Fruit fly (Drosophila melanogaster) Kc167 (cell line): ENCODE results near the gene CG42811.

ENCODE experiments used
- Myc ChIP-seq: fragments of >200 bp; optimal IDR thresholded peaks from 2 replicates; lab custom pipeline; 2017; ENCODE audit warnings: missing external identifiers
- Sin3A ChIP-seq: fragments of >200 bp; optimal IDR thresholded peaks from 2 replicates; lab custom pipeline; 2018; ENCODE audit warnings: missing external identifiers
- h ChIP-seq: fragments of >200 bp; optimal IDR thresholded peaks from 3 replicates; lab custom pipeline; 2018; ENCODE audit warnings: missing external identifiers
- insv ChIP-seq: fragments of >200 bp; optimal IDR thresholded peaks from 3 replicates; lab custom pipeline; 2018; ENCODE audit warnings: missing external identifiers
- psq ChIP-seq: fragments of >200 bp; optimal IDR thresholded peaks from 2 replicates; lab custom pipeline; 2017; ENCODE audit warnings: missing external identifiers
- ttk ChIP-seq: sonication (Bioruptor generic); optimal IDR thresholded peaks from 2 replicates; lab custom pipeline; 2017; ENCODE audit warnings: missing external identifiers

CG42811 gene

dm6 chr3R:24362838-24363237 lies 4.2 kb downstream of the CG42811 start, which contains the start of gene CG33340:
Gene CG33340, plus strand, starts transcription at chr3R:24363138.
- TF ChIP-seq psq (lab: Kevin White, UChicago) (no peak), Myc (lab: Kevin White, UChicago) (no peak)

DNA sequence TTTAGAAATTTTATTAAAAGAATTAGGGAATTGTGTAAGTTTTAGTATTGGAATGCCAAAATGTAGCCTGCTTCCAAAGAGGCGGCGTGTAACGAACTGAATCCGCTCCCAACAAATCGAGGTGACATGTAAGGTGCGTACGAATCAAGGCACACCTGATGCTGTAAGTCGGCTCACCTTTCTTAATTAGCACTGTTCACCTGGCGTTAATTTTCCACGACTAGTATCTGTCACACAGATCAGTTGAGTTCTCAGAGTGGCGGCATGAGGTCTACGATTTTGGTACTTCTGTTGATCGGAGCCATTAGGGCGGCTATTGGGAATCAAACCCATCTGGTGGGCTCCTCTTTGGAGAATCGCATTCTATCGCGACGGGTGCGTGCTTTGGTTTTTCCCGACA lies 5.4 kb downstream of the CG42811 start, which contains the start of the genes CG5762 and CG33339:
Gene CG5762 (minus strand): TSS at position 101 of the 400 bp plus-strand sequence.
Gene CG33339 (plus strand): TSS at position 265 of the 400 bp plus-strand sequence.
- no peak for TF ChIP-seq Myc (lab: Kevin White, UChicago)

dm6 chr3R:24359957-24360356 lies 7.1 kb downstream of the CG42811 start, which contains the start of gene CG18528:
Gene CG18528, minus strand, starts transcription at chr3R:24360144.
- no peak for TF ChIP-seq ttk (lab: Kevin White, UChicago)
- TF ChIP-seq insv (lab: Kevin White, UChicago) = no peak
- no peak for TF ChIP-seq psq (lab: Kevin White, UChicago)
- no peak for TF ChIP-seq Myc (lab: Kevin White, UChicago)
- TF ChIP-seq h = no peak
- TF ChIP-seq Sin3A (lab: Kevin White, UChicago) = no peak

DNA sequence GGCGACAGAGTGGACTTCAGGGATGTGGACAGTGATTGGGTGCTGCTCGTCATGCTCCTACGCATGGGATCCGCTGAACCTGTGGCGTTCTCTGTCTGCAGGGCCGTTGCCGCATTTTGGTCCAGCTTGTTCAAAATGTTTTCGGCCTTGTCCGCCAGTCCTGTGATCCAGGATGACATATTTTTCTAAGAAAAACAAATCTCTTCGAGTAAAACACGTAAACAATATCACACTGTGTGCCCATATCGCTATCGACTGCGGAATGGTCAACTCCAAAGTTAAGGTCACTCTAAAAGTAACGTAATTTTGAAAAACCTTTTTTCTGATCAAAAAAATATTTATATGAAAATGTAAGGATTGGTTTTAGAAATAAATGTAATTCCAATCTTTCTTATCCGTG lies 9.3 kb downstream of the CG42811 start, which contains the start of gene Golgin84:
Gene Golgin84 (minus strand): TSS at position 241 of the 400 bp plus-strand sequence.
- TF ChIP-seq psq (lab: Kevin White, UChicago) (no peak), insv (lab: Kevin White, UChicago) (no peak), Myc (lab: Kevin White, UChicago) (no peak), ttk (lab: Kevin White, UChicago) (no peak), Sin3A (lab: Kevin White, UChicago) (no peak), h (no peak)

dm6 chr3R:24353448-24353847 lies 13.6 kb downstream of the CG42811 start:
- TF ChIP-seq Myc (lab: Kevin White, UChicago) = no peak

- TF ChIP-seq Sin3A (lab: Kevin White, UChicago) (no peak), psq (lab: Kevin White, UChicago) (no peak), h (no peak), ttk (lab: Kevin White, UChicago) (no peak), Myc (lab: Kevin White, UChicago) (no peak), insv (lab: Kevin White, UChicago) (no peak)
Observed at dm6 chr3R:24348420-24349190, 18.4 kb downstream of the CG42811 start, which contains the start of the genes CG5746 and CG6454. Gene CG5746, minus strand, starts transcription at chr3R:24348791. Gene CG6454, plus strand, starts transcription at chr3R:24349182.

DNA sequence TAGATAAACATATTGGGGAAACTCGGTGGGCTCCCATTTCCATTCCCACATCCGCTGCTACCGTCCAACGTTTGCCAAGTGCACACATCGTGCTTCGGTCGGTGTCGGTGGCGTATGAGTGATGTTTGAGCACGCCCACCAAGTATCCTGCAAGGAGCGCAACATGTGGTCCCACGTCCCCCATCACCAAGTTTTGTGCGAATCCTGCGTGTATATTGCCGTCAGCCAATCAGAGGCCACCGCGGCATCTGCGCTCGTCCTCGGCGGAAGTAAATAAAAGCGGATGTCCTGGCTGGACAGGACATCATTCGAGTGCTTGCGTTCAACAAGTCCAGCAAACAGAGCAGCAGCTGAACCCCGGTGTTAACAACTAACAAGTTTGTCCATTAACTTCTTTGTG lies 25.8 kb downstream of the CG42811 start, which contains the start of gene Ms:
Gene Ms (plus strand): TSS at position 301 of the 400 bp plus-strand sequence.
- TF ChIP-seq h (no peak), ttk (lab: Kevin White, UChicago) (no peak), psq (lab: Kevin White, UChicago) (no peak), Sin3A (lab: Kevin White, UChicago) (no peak), insv (lab: Kevin White, UChicago) (no peak), Myc (lab: Kevin White, UChicago) (no peak)

DNA sequence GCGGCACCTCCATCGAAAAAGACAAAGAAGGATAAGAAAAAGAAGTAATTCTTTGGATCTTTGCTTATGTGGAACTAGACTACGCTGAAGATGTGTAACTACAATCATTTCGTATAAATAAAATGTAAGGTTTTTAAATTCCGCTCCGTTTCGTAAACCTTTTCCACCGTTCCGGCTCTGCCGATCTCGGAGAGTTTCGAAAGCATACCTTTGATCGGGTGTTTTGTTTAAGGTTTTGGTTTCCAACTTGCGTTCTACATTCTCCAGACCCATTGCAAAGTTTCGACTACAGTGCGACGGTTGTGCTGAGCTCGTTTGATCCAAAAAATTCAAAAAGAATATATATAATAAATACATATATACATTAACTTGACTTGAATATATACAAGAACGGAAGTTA lies 30.4 kb downstream of the CG42811 start, which contains the start of gene CG6432:
Gene CG6432 (plus strand): TSS at position 301 of the 400 bp plus-strand sequence.
- TF ChIP-seq Myc (lab: Kevin White, UChicago) (no peak), psq (lab: Kevin White, UChicago) (no peak), h (no peak), Sin3A (lab: Kevin White, UChicago) (no peak), ttk (lab: Kevin White, UChicago) (no peak), insv (lab: Kevin White, UChicago) (no peak)

dm6 chr3R:24333182-24333808 lies 33.7 kb downstream of the CG42811 start, which contains the start of the genes Rrp5 and Dis3:
Gene Rrp5, minus strand, starts transcription at chr3R:24333316.
Gene Dis3, plus strand, starts transcription at chr3R:24333433.
- TF ChIP-seq insv (lab: Kevin White, UChicago) = no peak
- TF ChIP-seq Myc (lab: Kevin White, UChicago) = no peak
- TF ChIP-seq ttk (lab: Kevin White, UChicago) = no peak
- TF ChIP-seq psq (lab: Kevin White, UChicago) = no peak
- TF ChIP-seq h = no peak
- TF ChIP-seq Sin3A (lab: Kevin White, UChicago) = no peak

- TF ChIP-seq insv (lab: Kevin White, UChicago) = no peak
Observed at dm6 chr3R:24320342-24320711, 46.7 kb downstream of the CG42811 start.

- no peak for TF ChIP-seq insv (lab: Kevin White, UChicago)
- TF ChIP-seq Sin3A (lab: Kevin White, UChicago) = no peak
- no peak for TF ChIP-seq ttk (lab: Kevin White, UChicago)
- TF ChIP-seq h = no peak
- TF ChIP-seq Myc (lab: Kevin White, UChicago) = no peak
- no peak for TF ChIP-seq psq (lab: Kevin White, UChicago)
Observed at dm6 chr3R:24319632-24320341, 47.2 kb downstream of the CG42811 start.

DNA sequence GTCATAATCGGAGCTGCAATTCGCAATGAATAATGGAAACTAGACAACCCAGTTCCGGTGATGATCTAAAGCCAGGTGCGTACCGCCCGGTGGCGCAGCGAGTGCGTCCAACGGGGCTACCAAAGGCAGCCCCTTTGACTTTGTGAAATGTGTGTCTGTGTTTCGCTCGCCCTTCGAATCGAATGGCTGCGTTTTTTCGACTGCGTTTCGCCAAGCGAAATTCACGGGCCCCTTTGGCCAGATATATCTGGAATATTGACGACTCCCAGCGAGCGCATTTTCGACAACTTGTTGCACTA lies 48.0 kb downstream of the CG42811 start:
- no peak for TF ChIP-seq Sin3A (lab: Kevin White, UChicago)
- no peak for TF ChIP-seq Myc (lab: Kevin White, UChicago)
- no peak for TF ChIP-seq psq (lab: Kevin White, UChicago)
- no peak for TF ChIP-seq ttk (lab: Kevin White, UChicago)
- TF ChIP-seq insv (lab: Kevin White, UChicago) = no peak
- TF ChIP-seq h = no peak
